Worm (Caenorhabditis elegans) whole organism, mixed stage, embryonic: ENCODE measurements around the gene nhr-277.

Source experiments
- M03D4.4 ChIP-seq: sonication (generic microtip); optimal IDR thresholded peaks from 2 replicates; lab custom pipeline; 2017; ENCODE audit warnings: mild to moderate bottlenecking, missing genetic modification characterization, missing compliant biosample characterization
- bed-3 ChIP-seq: fragments of 200-800 bp; sonication (Bioruptor generic); optimal IDR thresholded peaks from 3 replicates; lab custom pipeline; 2018; ENCODE audit warnings: mild to moderate bottlenecking, missing genetic modification characterization, moderate library complexity, missing compliant biosample characterization
- blmp-1 ChIP-seq: fragments of 150-350 bp; optimal IDR thresholded peaks from 2 replicates; lab custom pipeline; 2014; ENCODE audit warnings: missing biosample characterization, missing genetic modification characterization
- ceh-39 ChIP-seq: fragments of 150-350 bp; optimal IDR thresholded peaks from 2 replicates; lab custom pipeline; 2014; ENCODE audit warnings: missing biosample characterization, missing genetic modification characterization
- ceh-43 ChIP-seq: fragments of 200-800 bp; sonication (Bioruptor generic); optimal IDR thresholded peaks from 2 replicates; lab custom pipeline; 2018; ENCODE audit warnings: mild to moderate bottlenecking, missing genetic modification characterization, moderate library complexity, missing compliant biosample characterization
- ceh-83 ChIP-seq: fragments of 200-800 bp; sonication (Bioruptor generic); optimal IDR thresholded peaks from 2 replicates; lab custom pipeline; 2018; ENCODE audit warnings: mild to moderate bottlenecking, missing genetic modification characterization, missing compliant biosample characterization
- ces-1 ChIP-seq: fragments of 150-350 bp; optimal IDR thresholded peaks from 2 replicates; lab custom pipeline; 2014; ENCODE audit warnings: missing biosample characterization, missing genetic modification reagents, missing genetic modification characterization
- cnd-1 ChIP-seq: fragments of 200-800 bp; sonication (Bioruptor generic); optimal IDR thresholded peaks from 2 replicates; lab custom pipeline; 2018; ENCODE audit warnings: mild to moderate bottlenecking, missing genetic modification characterization, missing compliant biosample characterization
- drap-1 ChIP-seq: fragments of 200-800 bp; sonication (Bioruptor generic); optimal IDR thresholded peaks from 3 replicates; lab custom pipeline; 2018; ENCODE audit warnings: mild to moderate bottlenecking, missing genetic modification characterization, missing compliant biosample characterization
- elt-1 ChIP-seq: sonication (generic microtip); optimal IDR thresholded peaks from 2 replicates; lab custom pipeline; 2017; ENCODE audit warnings: missing genetic modification characterization, mild to moderate bottlenecking, missing compliant biosample characterization, antibody characterized with exemption, moderate library complexity, borderline replicate concordance; ENCODE audit not compliant: insufficient read depth
- elt-3 ChIP-seq: fragments of 150-350 bp; optimal IDR thresholded peaks from 2 replicates; lab custom pipeline; 2014; ENCODE audit warnings: missing biosample characterization, missing genetic modification characterization
- ham-2 ChIP-seq: fragments of 200-800 bp; sonication (Bioruptor generic); optimal IDR thresholded peaks from 2 replicates; lab custom pipeline; 2018; ENCODE audit warnings: mild to moderate bottlenecking, missing genetic modification characterization, missing compliant biosample characterization
- hlh-1 ChIP-seq: fragments of 150-350 bp; optimal IDR thresholded peaks from 2 replicates; lab custom pipeline; 2014; ENCODE audit warnings: missing biosample characterization, missing genetic modification reagents, missing genetic modification characterization
- lin-13 ChIP-seq: fragments of 150-350 bp; optimal IDR thresholded peaks from 2 replicates; lab custom pipeline; 2014; ENCODE audit warnings: missing biosample characterization, missing genetic modification characterization
- lin-32 ChIP-seq: fragments of 200-800 bp; sonication (Bioruptor generic); optimal IDR thresholded peaks from 2 replicates; lab custom pipeline; 2018; ENCODE audit warnings: mild to moderate bottlenecking, missing genetic modification characterization, missing compliant biosample characterization
- lsy-2 ChIP-seq: fragments of 150-350 bp; optimal IDR thresholded peaks from 2 replicates; lab custom pipeline; 2014; ENCODE audit warnings: missing biosample characterization, missing genetic modification characterization
- mab-5 ChIP-seq: fragments of 150-350 bp; optimal IDR thresholded peaks from 2 replicates; lab custom pipeline; 2014; ENCODE audit warnings: missing biosample characterization, missing genetic modification characterization
- mep-1 ChIP-seq: fragments of 150-350 bp; optimal IDR thresholded peaks from 2 replicates; lab custom pipeline; 2017; ENCODE audit warnings: missing biosample characterization, missing genetic modification reagents, missing genetic modification characterization, inconsistent platforms
- mls-2 ChIP-seq: sonication (generic microtip); optimal IDR thresholded peaks from 2 replicates; lab custom pipeline; 2016; ENCODE audit warnings: mild to moderate bottlenecking, missing genetic modification characterization, moderate library complexity, missing compliant biosample characterization
- nhr-2 ChIP-seq: fragments of 150-350 bp; optimal IDR thresholded peaks from 2 replicates; lab custom pipeline; 2014; ENCODE audit warnings: missing biosample characterization, missing genetic modification characterization
- nhr-28 ChIP-seq: fragments of 150-350 bp; optimal IDR thresholded peaks from 2 replicates; lab custom pipeline; 2014; ENCODE audit warnings: missing biosample characterization, missing genetic modification characterization
- nhr-76 ChIP-seq: sonication (generic microtip); optimal IDR thresholded peaks from 2 replicates; lab custom pipeline; 2017; ENCODE audit warnings: missing biosample characterization, missing genetic modification characterization
- pha-4 ChIP-seq: fragments of 150-350 bp; optimal IDR thresholded peaks from 2 replicates; lab custom pipeline; 2018; ENCODE audit warnings: missing biosample characterization, missing genetic modification reagents, missing genetic modification characterization
- sem-2 ChIP-seq: fragments of 200-800 bp; sonication (Bioruptor generic); optimal IDR thresholded peaks from 2 replicates; lab custom pipeline; 2018; ENCODE audit warnings: mild to moderate bottlenecking, missing genetic modification characterization, missing compliant biosample characterization
- snpc-4 ChIP-seq: fragments of 150-350 bp; optimal IDR thresholded peaks from 2 replicates; lab custom pipeline; 2014; ENCODE audit warnings: missing biosample characterization, missing genetic modification characterization
- sptf-1 ChIP-seq: sonication (generic microtip); optimal IDR thresholded peaks from 2 replicates; lab custom pipeline; 2017; ENCODE audit warnings: mild to moderate bottlenecking, missing genetic modification characterization, moderate library complexity, missing compliant biosample characterization
- tbx-8 ChIP-seq: fragments of 200-800 bp; sonication (Bioruptor generic); optimal IDR thresholded peaks from 2 replicates; lab custom pipeline; 2018; ENCODE audit warnings: mild to moderate bottlenecking, missing genetic modification characterization, moderate library complexity, missing compliant biosample characterization
- unc-62 ChIP-seq: fragments of 150-350 bp; optimal IDR thresholded peaks from 2 replicates; lab custom pipeline; 2014; ENCODE audit warnings: missing biosample characterization, missing genetic modification reagents, missing genetic modification characterization
- zip-8 ChIP-seq: fragments of 150-350 bp; optimal IDR thresholded peaks from 2 replicates; lab custom pipeline; 2014; ENCODE audit warnings: missing biosample characterization, missing genetic modification characterization
- ztf-11 ChIP-seq: fragments of 150-350 bp; optimal IDR thresholded peaks from 2 replicates; lab custom pipeline; 2014; ENCODE audit warnings: missing biosample characterization, missing genetic modification characterization

nhr-277 gene

DNA sequence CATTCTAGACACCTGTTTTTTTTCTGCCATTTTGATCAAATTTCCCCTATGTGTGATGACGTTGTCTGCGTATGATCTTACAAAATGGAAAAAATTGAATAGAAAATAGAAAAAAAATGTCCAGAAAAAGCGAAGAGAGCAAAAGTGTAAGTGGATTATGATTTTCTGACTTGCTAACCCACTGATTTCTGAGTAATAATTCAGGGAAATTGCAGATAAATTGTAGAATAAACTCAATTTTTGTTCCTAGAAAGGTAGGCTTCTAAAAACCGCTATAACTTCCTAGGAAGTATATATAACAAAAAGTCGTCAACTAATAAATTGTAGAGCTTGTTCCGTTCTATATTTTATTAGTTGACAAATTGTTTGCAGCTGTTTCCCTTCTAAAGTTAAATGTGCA, 8.1 kb upstream of the nhr-277 start:
- TF ChIP-seq sptf-1 = no peak
- no peak for TF ChIP-seq tbx-8 (GFP tag; lab: Kevin White, UChicago)
- no peak for TF ChIP-seq unc-62 (GFP tag; lab: Kevin White, UChicago)
- TF ChIP-seq zip-8 (tag; lab: Kevin White, UChicago) = no peak
- TF ChIP-seq lin-13 (tag; lab: Kevin White, UChicago) = no peak
- TF ChIP-seq lin-32 (GFP tag; lab: Kevin White, UChicago) = no peak
- no peak for TF ChIP-seq M03D4.4 (tag; lab: Kevin White, UChicago)
- no peak for TF ChIP-seq ceh-83 (GFP tag; lab: Kevin White, UChicago)
- TF ChIP-seq ham-2 (GFP tag; lab: Kevin White, UChicago) = no peak
- TF ChIP-seq ztf-11 (tag; lab: Kevin White, UChicago) = no peak
- TF ChIP-seq nhr-28 (tag; lab: Kevin White, UChicago) = no peak
- no peak for TF ChIP-seq bed-3
- TF ChIP-seq hlh-1 = no peak
- TF ChIP-seq drap-1 (GFP tag; lab: Kevin White, UChicago) = no peak
- TF ChIP-seq cnd-1 (tag; lab: Kevin White, UChicago) = no peak
- TF ChIP-seq, all 35 proteins: peak for 0

DNA sequence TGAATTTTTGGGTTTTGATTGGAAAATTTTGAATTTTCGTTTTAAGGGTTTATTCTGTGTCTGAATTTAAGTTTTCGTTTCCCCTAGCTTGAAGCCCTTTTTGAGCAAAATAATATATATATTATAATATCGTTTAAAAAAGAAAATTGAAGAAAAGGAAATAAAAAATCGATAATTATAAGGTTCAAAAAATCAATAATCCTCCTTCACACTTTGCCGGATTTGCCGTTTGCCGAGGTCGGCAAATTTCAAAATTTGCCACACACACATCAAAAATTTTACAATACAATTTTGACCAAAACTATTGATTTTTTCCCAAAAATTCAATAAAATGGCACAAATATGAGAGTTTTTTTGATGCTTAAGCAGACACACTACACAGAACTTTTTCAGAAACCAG, 6.2 kb upstream of the nhr-277 start:
- TF ChIP-seq mab-5 (no peak), mep-1 (tag; lab: Kevin White, UChicago) (no peak), lsy-2 (tag; lab: Kevin White, UChicago) (no peak), ceh-39 (no peak), ces-1 (no peak), cnd-1 (tag; lab: Kevin White, UChicago) (no peak)

DNA sequence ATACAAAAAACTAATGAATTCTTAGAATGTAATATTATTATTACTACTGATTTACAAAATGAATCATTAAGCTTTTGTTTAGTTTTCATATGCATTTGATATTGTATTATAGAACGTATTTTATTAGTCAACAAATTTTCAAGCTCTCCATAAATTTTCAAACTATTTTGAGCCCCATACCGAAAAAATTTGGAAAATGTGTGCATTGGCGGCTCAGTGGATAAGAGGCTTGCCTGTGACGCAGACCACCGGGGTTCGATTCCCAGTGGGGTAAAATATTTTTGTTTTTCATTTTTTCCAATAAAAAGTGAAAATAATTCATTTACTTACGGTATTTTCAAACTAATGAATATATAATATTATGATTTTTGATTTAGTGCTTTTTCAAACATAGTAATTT, 4.3 kb upstream of the nhr-277 start:
- TF ChIP-seq nhr-2 (no peak), ham-2 (GFP tag; lab: Kevin White, UChicago) (no peak), hlh-1 (no peak), elt-1 (tag; lab: Kevin White, UChicago) (no peak), ceh-39 (no peak), sem-2 (GFP tag; lab: Kevin White, UChicago) (no peak), blmp-1 (tag; lab: Kevin White, UChicago) (no peak), pha-4 (tag; lab: Kevin White, UChicago) (no peak), unc-62 (GFP tag; lab: Kevin White, UChicago) (no peak), tbx-8 (GFP tag; lab: Kevin White, UChicago) (no peak), mep-1 (tag; lab: Kevin White, UChicago) (no peak), mls-2 (tag; lab: Kevin White, UChicago) (no peak), ceh-43 (GFP tag; lab: Kevin White, UChicago) (no peak), ztf-11 (tag; lab: Kevin White, UChicago) (no peak), cnd-1 (tag; lab: Kevin White, UChicago) (no peak), elt-3 (no peak), ces-1 (no peak), drap-1 (GFP tag; lab: Kevin White, UChicago) (no peak), snpc-4 (tag; lab: Kevin White, UChicago) (no peak)

DNA sequence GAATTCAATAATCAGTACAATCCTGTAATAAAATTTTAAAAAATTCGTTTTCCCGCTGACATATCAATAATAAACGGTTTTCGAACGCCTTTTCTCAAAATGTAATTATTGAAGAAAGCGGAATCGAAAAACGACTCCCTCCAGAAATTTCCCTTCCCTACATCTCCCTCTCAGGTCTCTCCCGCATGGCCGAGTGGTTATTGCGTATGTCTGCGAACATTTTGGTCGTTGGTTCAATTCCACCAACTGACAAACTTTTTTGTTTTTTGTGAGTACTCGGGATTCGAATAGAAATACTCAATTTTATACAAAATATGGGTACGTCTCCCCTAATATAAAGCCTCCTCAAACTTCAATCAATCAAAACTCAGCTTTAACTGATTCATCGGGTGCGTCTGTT, 2.8 kb upstream of the nhr-277 start:
- peak; percentile 29 for TF ChIP-seq M03D4.4 (tag; lab: Kevin White, UChicago)
- TF ChIP-seq sptf-1 = peak; percentile 27
- peak; percentile 1 for TF ChIP-seq drap-1 (GFP tag; lab: Kevin White, UChicago)

DNA sequence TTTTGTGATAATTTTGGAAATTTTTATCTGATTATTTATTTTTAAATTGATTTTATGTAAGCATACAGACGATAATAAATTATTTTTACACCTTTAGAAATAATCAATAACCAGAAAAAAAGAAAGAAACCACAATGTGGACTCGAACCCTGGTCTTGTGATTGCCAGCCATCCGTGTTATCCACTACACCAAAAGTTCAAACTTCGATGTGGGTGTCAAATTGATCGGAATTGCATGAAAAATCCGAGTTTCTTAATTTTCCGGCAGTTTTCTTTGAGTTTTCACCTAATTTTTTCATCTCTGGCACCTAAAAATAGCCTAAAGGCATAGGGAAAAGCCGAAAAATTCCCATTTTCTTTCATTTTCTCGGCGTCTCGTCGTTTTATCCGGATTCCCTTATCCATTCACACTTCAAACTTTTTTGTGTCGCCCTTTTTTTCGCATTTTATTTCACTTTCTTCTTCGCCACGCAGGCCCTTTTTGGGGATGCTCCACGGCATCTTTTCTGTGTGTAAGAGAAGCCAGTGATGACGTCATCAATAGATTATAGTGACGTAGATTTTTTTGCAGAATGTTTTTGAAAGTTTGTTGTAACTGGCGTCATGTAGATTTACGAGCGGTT, 4.7 kb downstream of the nhr-277 start:
- peak; percentile 88 for TF ChIP-seq zip-8 (tag; lab: Kevin White, UChicago)
- no peak for TF ChIP-seq cnd-1 (tag; lab: Kevin White, UChicago)

DNA sequence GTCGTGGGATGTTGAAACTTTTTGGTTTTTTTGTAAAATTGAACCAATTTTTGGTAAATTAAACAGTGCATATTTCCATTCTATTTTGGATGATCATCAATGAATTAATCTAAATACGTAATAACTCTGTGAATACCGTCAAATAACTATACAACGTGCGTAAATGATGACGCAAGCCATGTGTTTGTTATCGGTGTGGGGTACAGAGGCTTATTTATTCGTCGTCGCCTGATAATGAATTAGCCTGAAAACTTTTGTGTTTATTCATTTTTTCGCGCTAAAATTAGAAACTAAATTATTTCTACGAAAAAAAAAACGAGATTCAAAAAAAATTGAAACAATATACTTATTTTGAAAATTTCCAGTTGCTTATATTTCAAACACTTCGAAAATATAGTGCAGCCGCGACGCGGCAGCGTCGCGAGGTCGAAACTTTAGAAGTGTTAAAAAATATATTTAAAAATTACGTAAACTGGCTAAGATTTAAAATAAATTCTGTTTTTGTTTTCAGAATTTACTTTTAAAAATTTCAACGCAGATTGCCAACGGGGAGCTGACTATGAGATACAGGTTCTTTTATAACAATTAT, 6.2 kb downstream of the nhr-277 start:
- TF ChIP-seq blmp-1 (tag; lab: Kevin White, UChicago) (no peak), ces-1 (no peak), lin-13 (tag; lab: Kevin White, UChicago) (no peak), pha-4 (tag; lab: Kevin White, UChicago) (no peak), elt-1 (tag; lab: Kevin White, UChicago) (no peak), lin-32 (GFP tag; lab: Kevin White, UChicago) (no peak), zip-8 (tag; lab: Kevin White, UChicago) (peak; percentile 28), nhr-76 (tag; lab: Kevin White, UChicago) (no peak), cnd-1 (tag; lab: Kevin White, UChicago) (no peak)
